Worm (Caenorhabditis elegans) whole organism, L1 larva: Measurements from ENCODE around the gene F17E9.18.

Experiments used
- C04F5.9 ChIP-seq: sonication (generic microtip); optimal IDR thresholded peaks from 2 replicates; lab custom pipeline; 2016; ENCODE audit warnings: missing genetic modification characterization, missing compliant biosample characterization
- C16A3.4 ChIP-seq: fragments of 150-350 bp; optimal IDR thresholded peaks from 2 replicates; lab custom pipeline; 2014; ENCODE audit warnings: missing biosample characterization, missing genetic modification characterization
- F16B12.6 ChIP-seq: fragments of 150-350 bp; optimal IDR thresholded peaks from 2 replicates; lab custom pipeline; 2014; ENCODE audit warnings: missing biosample characterization, missing genetic modification characterization
- alr-1 ChIP-seq: fragments of 200-800 bp; sonication (Bioruptor generic); optimal IDR thresholded peaks from 2 replicates; lab custom pipeline; 2018; ENCODE audit warnings: borderline replicate concordance, mild to moderate bottlenecking, missing genetic modification characterization, missing compliant biosample characterization
- blmp-1 ChIP-seq: fragments of 150-350 bp; optimal IDR thresholded peaks from 2 replicates; lab custom pipeline; 2014; ENCODE audit warnings: missing biosample characterization, missing genetic modification characterization
- ceh-82 ChIP-seq, 3 experiments: fragments of 150-350 bp in 1 of 3; sonication (generic microtip) in 2 of 3; optimal IDR thresholded peaks; 2 replicates each; lab custom pipeline; 2014 to 2017; ENCODE audit warnings: missing biosample characterization in 3 of 3, missing genetic modification characterization in 3 of 3
- ceh-88 ChIP-seq: fragments of 200-800 bp; sonication (Bioruptor generic); IDR thresholded peaks from 2 replicates; pipeline ENCODE4 v1.3.6; 2022; ENCODE audit warnings: missing genetic modification characterization, missing compliant biosample characterization
- dsc-1 ChIP-seq: sonication (generic microtip); optimal IDR thresholded peaks from 2 replicates; lab custom pipeline; 2016; ENCODE audit warnings: mild to moderate bottlenecking, missing genetic modification characterization, missing compliant biosample characterization
- efl-3 ChIP-seq: fragments of 200-800 bp; sonication (Bioruptor generic); optimal IDR thresholded peaks from 2 replicates; lab custom pipeline; 2018; ENCODE audit warnings: mild to moderate bottlenecking, missing genetic modification characterization, missing compliant biosample characterization
- egl-13 ChIP-seq: sonication (generic microtip); optimal IDR thresholded peaks from 2 replicates; lab custom pipeline; 2016; ENCODE audit warnings: missing genotype, missing genetic modification reagents, missing genetic modification characterization, missing compliant biosample characterization
- egl-27 ChIP-seq, 2 experiments: fragments of 150-350 bp in 1 of 2; sonication (generic microtip); optimal IDR thresholded peaks; 3 replicates each; lab custom pipeline; 2017 to 2018; ENCODE audit warnings: missing biosample characterization in 2 of 2, missing genetic modification characterization in 2 of 2, missing genetic modification reagents in 2 of 2
- elt-2 ChIP-seq: sonication (generic microtip); optimal IDR thresholded peaks from 2 replicates; lab custom pipeline; 2016; ENCODE audit warnings: missing genetic modification characterization, mild to moderate bottlenecking, inconsistent platforms, missing compliant biosample characterization, missing genetic modification reagents
- elt-3 ChIP-seq, 6 experiments: fragments of 150-350 bp in 1 of 6; sonication (generic microtip); optimal IDR thresholded peaks; 2 replicates each; lab custom pipeline; 2017 to 2018; ENCODE audit warnings: missing biosample characterization in 6 of 6, missing genetic modification characterization in 6 of 6, inconsistent platforms in 1 of 6
- ets-5 ChIP-seq: fragments of 200-800 bp; sonication (Bioruptor generic); IDR thresholded peaks from 2 replicates; pipeline ENCODE4 v1.3.6; 2022; ENCODE audit warnings: missing genetic modification characterization, missing compliant biosample characterization
- fkh-10 ChIP-seq: sonication (generic microtip); optimal IDR thresholded peaks from 2 replicates; lab custom pipeline; 2017; ENCODE audit warnings: missing biosample characterization, missing genetic modification reagents, missing genetic modification characterization
- fkh-4 ChIP-seq: sonication (generic microtip); optimal IDR thresholded peaks from 2 replicates; lab custom pipeline; 2016; ENCODE audit warnings: missing compliant biosample characterization, missing genetic modification characterization, borderline replicate concordance
- hpl-2 ChIP-seq: fragments of 150-350 bp; optimal IDR thresholded peaks from 2 replicates; lab custom pipeline; 2014; ENCODE audit warnings: missing biosample characterization, missing genetic modification reagents, missing genetic modification characterization
- lin-14 ChIP-seq: fragments of 200-800 bp; sonication (Bioruptor generic); optimal IDR thresholded peaks from 2 replicates; lab custom pipeline; 2018; ENCODE audit warnings: mild to moderate bottlenecking, missing genetic modification characterization, moderate library complexity, missing compliant biosample characterization
- lsy-2 ChIP-seq, 2 experiments: fragments of 150-350 bp; optimal IDR thresholded peaks; 2 replicates each; lab custom pipeline; 2014; ENCODE audit warnings: missing biosample characterization in 2 of 2, missing genetic modification characterization in 2 of 2
- nhr-11 ChIP-seq: fragments of 150-350 bp; optimal IDR thresholded peaks from 2 replicates; lab custom pipeline; 2014; ENCODE audit warnings: missing biosample characterization, missing genetic modification characterization
- nhr-20 ChIP-seq: sonication (generic microtip); optimal IDR thresholded peaks from 2 replicates; lab custom pipeline; 2016; ENCODE audit warnings: mild to moderate bottlenecking, missing genetic modification characterization, missing compliant biosample characterization
- nhr-237 ChIP-seq: fragments of 150-350 bp; optimal IDR thresholded peaks from 2 replicates; lab custom pipeline; 2014; ENCODE audit warnings: missing biosample characterization, missing genetic modification characterization
- nhr-47 ChIP-seq: sonication (generic microtip); optimal IDR thresholded peaks from 2 replicates; lab custom pipeline; 2016; ENCODE audit warnings: mild to moderate bottlenecking, missing genetic modification characterization, moderate library complexity, missing compliant biosample characterization
- nhr-71 ChIP-seq: sonication (generic microtip); optimal IDR thresholded peaks from 2 replicates; lab custom pipeline; 2016; ENCODE audit warnings: mild to moderate bottlenecking, missing genetic modification characterization, moderate library complexity, missing compliant biosample characterization
- nhr-77 ChIP-seq: fragments of 150-350 bp; optimal IDR thresholded peaks from 2 replicates; lab custom pipeline; 2014; ENCODE audit warnings: missing biosample characterization, missing genetic modification characterization
- nhr-84 ChIP-seq: sonication (generic microtip); optimal IDR thresholded peaks from 2 replicates; lab custom pipeline; 2017; ENCODE audit warnings: missing biosample characterization, missing genetic modification characterization
- nhr-85 ChIP-seq: sonication (generic microtip); peaks from one replicate; lab custom pipeline; 2016; ENCODE audit warnings: missing genetic modification characterization, inconsistent platforms, missing compliant biosample characterization
- nhr-90 ChIP-seq: sonication (generic microtip); optimal IDR thresholded peaks from 2 replicates; lab custom pipeline; 2016; ENCODE audit warnings: mild to moderate bottlenecking, missing genetic modification characterization, missing compliant biosample characterization; ENCODE audit not compliant: poor library complexity
- pqm-1 ChIP-seq: sonication (generic microtip); optimal IDR thresholded peaks from 3 replicates; lab custom pipeline; 2017; ENCODE audit warnings: missing biosample characterization, missing genetic modification characterization
- rnt-1 ChIP-seq: sonication (generic microtip); optimal IDR thresholded peaks from 2 replicates; lab custom pipeline; 2016; ENCODE audit warnings: mild to moderate bottlenecking, missing genetic modification characterization, moderate library complexity, missing compliant biosample characterization
- snpc-4 ChIP-seq: fragments of 150-350 bp; optimal IDR thresholded peaks from 2 replicates; lab custom pipeline; 2014; ENCODE audit warnings: missing biosample characterization, missing genetic modification characterization
- snu-23 ChIP-seq: sonication (generic microtip); optimal IDR thresholded peaks from 2 replicates; lab custom pipeline; 2016; ENCODE audit warnings: missing genetic modification characterization, missing compliant biosample characterization
- sox-4 ChIP-seq: sonication (generic microtip); optimal IDR thresholded peaks from 2 replicates; lab custom pipeline; 2016; ENCODE audit warnings: missing genetic modification characterization, missing compliant biosample characterization
- tbx-2 ChIP-seq: sonication (generic microtip); optimal IDR thresholded peaks from 2 replicates; lab custom pipeline; 2016; ENCODE audit warnings: missing genetic modification characterization, missing compliant biosample characterization
- unc-130 ChIP-seq: fragments of 150-350 bp; optimal IDR thresholded peaks from 2 replicates; lab custom pipeline; 2017; ENCODE audit warnings: missing biosample characterization, missing genetic modification characterization, inconsistent platforms
- unc-30 ChIP-seq: sonication (generic microtip); optimal IDR thresholded peaks from 2 replicates; lab custom pipeline; 2017; ENCODE audit warnings: missing biosample characterization, missing genetic modification characterization
- unc-62 ChIP-seq: fragments of 150-350 bp; optimal IDR thresholded peaks from 2 replicates; lab custom pipeline; 2014; ENCODE audit warnings: missing biosample characterization, missing genetic modification reagents, missing genetic modification characterization
- unc-86 ChIP-seq: sonication (generic microtip); optimal IDR thresholded peaks from 2 replicates; lab custom pipeline; 2016; ENCODE audit warnings: missing genetic modification characterization, missing compliant biosample characterization
- xbp-1 ChIP-seq: sonication (generic microtip); optimal IDR thresholded peaks from 2 replicates; lab custom pipeline; 2016; ENCODE audit warnings: missing genetic modification characterization, missing compliant biosample characterization
- ztf-11 ChIP-seq, 2 experiments: sonication (generic microtip); optimal IDR thresholded peaks; 2 replicates each; lab custom pipeline; 2016 to 2017; ENCODE audit warnings: missing genetic modification characterization in 2 of 2, missing biosample characterization in 1 of 2, missing compliant biosample characterization in 1 of 2

Gene F17E9.18

ce11 chrIV:8332526-8332925, 14.4 kb downstream of the F17E9.18 start, which contains the start of gene lys-10:
lys-10 (plus strand) TSS chrIV:8332826.
- TF ChIP-seq xbp-1 (no peak), elt-2 (tag; lab: Kevin White, UChicago) (no peak), nhr-77 (no peak)

- TF ChIP-seq ets-5 (GFP tag; lab: Robert Waterston, UW): no peak
- TF ChIP-seq nhr-20 (tag; lab: Kevin White, UChicago): no peak
- TF ChIP-seq C04F5.9 (tag; lab: Kevin White, UChicago): no peak
Observed at ce11 chrIV:8328913-8329312, 18.0 kb downstream of the F17E9.18 start, which contains the start of gene F35H10.2. F35H10.2 (plus strand) TSS chrIV:8329213.

ce11 chrIV:8325667-8326066, 21.3 kb downstream of the F17E9.18 start, which contains the start of gene F35H10.3:
F35H10.3 (plus strand) TSS chrIV:8325967.
- TF ChIP-seq elt-2 (tag; lab: Kevin White, UChicago): no peak
- TF ChIP-seq ceh-88 (GFP tag; lab: Robert Waterston, UW): no peak
- TF ChIP-seq fkh-4 (tag; lab: Kevin White, UChicago): no peak
- no peak for TF ChIP-seq nhr-11 (tag; lab: Kevin White, UChicago)
- no peak for TF ChIP-seq C16A3.4 (tag; lab: Kevin White, UChicago)
- no peak for TF ChIP-seq dsc-1
- TF ChIP-seq nhr-84 (tag; lab: Kevin White, UChicago): no peak
- no peak for TF ChIP-seq elt-3 (tag; optimal IDR thresholded peaks at IDR 0.05; lab: Kevin White, UChicago)
- TF ChIP-seq unc-30 (tag; lab: Kevin White, UChicago): no peak
- no peak for TF ChIP-seq nhr-71 (tag; lab: Kevin White, UChicago)
- no peak for TF ChIP-seq F16B12.6 (tag; lab: Kevin White, UChicago)
- no peak for TF ChIP-seq snu-23 (GFP tag; lab: Kevin White, UChicago)
- TF ChIP-seq fkh-10 (GFP tag; lab: Kevin White, UChicago): no peak
- no peak for TF ChIP-seq rnt-1 (tag; lab: Kevin White, UChicago)
- no peak for TF ChIP-seq unc-62 (GFP tag; lab: Kevin White, UChicago)
- no peak for TF ChIP-seq ztf-11 (tag; optimal IDR thresholded peaks at IDR 0.05; lab: Kevin White, UChicago)

ce11 chrIV:8318799-8319198, 28.2 kb downstream of the F17E9.18 start:
- TF ChIP-seq nhr-71 (tag; lab: Kevin White, UChicago) (no peak), unc-86 (tag; lab: Kevin White, UChicago) (no peak), xbp-1 (no peak), hpl-2 (no peak), egl-27 (tag; optimal IDR thresholded peaks at IDR 0.05; lab: Kevin White, UChicago) (no peak), sox-4 (tag; lab: Kevin White, UChicago) (no peak), alr-1 (tag; lab: Kevin White, UChicago) (no peak), blmp-1 (tag; lab: Kevin White, UChicago) (peak; percentile 76), snu-23 (GFP tag; lab: Kevin White, UChicago) (no peak), unc-130 (tag; lab: Kevin White, UChicago) (no peak), lsy-2 (tag; optimal IDR thresholded peaks at IDR 0.05; lab: Kevin White, UChicago) (no peak), nhr-85 (tag; lab: Kevin White, UChicago) (peak; percentile 71), efl-3 (no peak), unc-30 (tag; lab: Kevin White, UChicago) (no peak), nhr-47 (tag; lab: Kevin White, UChicago) (no peak), ceh-82 (tag; optimal IDR thresholded peaks at IDR 0.05; lab: Kevin White, UChicago) (no peak), snpc-4 (tag; lab: Kevin White, UChicago) (no peak), tbx-2 (tag; lab: Kevin White, UChicago) (no peak), pqm-1 (tag; lab: Kevin White, UChicago) (no peak), nhr-90 (no peak), elt-3 (tag; optimal IDR thresholded peaks at IDR 0.05; lab: Kevin White, UChicago) (no peak), egl-13 (tag; lab: Kevin White, UChicago) (no peak), lin-14 (GFP tag; lab: Kevin White, UChicago) (peak; percentile 40), nhr-237 (tag; lab: Kevin White, UChicago) (no peak), unc-62 (GFP tag; lab: Kevin White, UChicago) (no peak)
